Fruit fly (Drosophila melanogaster): ENCODE results near the gene Dpm1.

dm6 chr2L:19565233-19565898 is 39.2 kb upstream of the Dpm1 start, which contains the start of gene CG13077:
- no peak for TF ChIP-seq ovo (GFP tag; optimal IDR thresholded peaks at IDR 0.05)
- no peak for TF ChIP-seq kay (GFP tag; ENCODE audit: borderline replicate concordance)
- TF ChIP-seq CG11617 (GFP tag; optimal IDR thresholded peaks at IDR 0.05) = no peak
- no peak for TF ChIP-seq CG5204 (GFP tag; optimal IDR thresholded peaks at IDR 0.05)
- no peak for TF ChIP-seq tj (GFP tag; optimal IDR thresholded peaks at IDR 0.05)
- no peak for TF ChIP-seq CG1620 (GFP tag; optimal IDR thresholded peaks at IDR 0.05)
- no peak for TF ChIP-seq toe (GFP tag; optimal IDR thresholded peaks at IDR 0.05)
- no peak for TF ChIP-seq CG7045 (GFP tag; optimal IDR thresholded peaks at IDR 0.05)
- no peak for TF ChIP-seq CG14711 (tag; optimal IDR thresholded peaks at IDR 0.05)
- no peak for TF ChIP-seq Mnt (GFP tag; optimal IDR thresholded peaks at IDR 0.05)
- TF ChIP-seq CG7101 (tag; optimal IDR thresholded peaks at IDR 0.05) = no peak

Data from whole organism, adult.